Worm (Caenorhabditis elegans): ENCODE results near the gene tag-275.

Gene tag-275

DNA sequence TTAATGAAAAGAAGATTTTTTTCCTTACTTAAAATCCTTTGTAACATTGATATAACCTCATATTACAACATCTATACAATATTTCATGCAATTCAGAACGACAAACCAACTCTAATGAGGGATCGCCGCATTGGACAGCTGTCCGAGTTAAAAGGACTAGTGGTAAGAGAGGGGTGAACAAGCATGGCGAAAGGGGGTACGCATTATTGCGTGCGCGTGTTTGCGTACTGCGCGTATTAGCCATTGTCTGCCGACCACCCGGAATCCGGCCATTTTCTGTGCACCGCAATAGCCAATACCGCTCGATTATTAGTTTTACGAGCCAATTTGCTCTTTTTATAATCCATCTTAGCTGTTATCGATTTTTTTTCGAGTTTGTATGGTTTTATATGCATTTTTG lies 52.8 kb downstream of the tag-275 start, which contains the start of gene C15H9.4 (continued):
- no peak for TF ChIP-seq fkh-10 (GFP tag; optimal IDR thresholded peaks at IDR 0.05)
- TF ChIP-seq nhr-90 (tag; optimal IDR thresholded peaks at IDR 0.05; ENCODE audit: poor library complexity) = peak; percentile 30
- no peak for TF ChIP-seq mab-9 (GFP tag; IDR thresholded peaks at IDR 0.05)
- no peak for TF ChIP-seq lir-3 (tag; optimal IDR thresholded peaks at IDR 0.05; ENCODE audit: poor library complexity)
- TF ChIP-seq pqm-1 (tag; optimal IDR thresholded peaks at IDR 0.05) = no peak
- TF ChIP-seq snu-23 (GFP tag; optimal IDR thresholded peaks at IDR 0.05) = peak; percentile 67
- TF ChIP-seq tbx-2 (tag; optimal IDR thresholded peaks at IDR 0.05) = peak; percentile 54
- TF ChIP-seq mep-1 (tag; optimal IDR thresholded peaks at IDR 0.05) = peak; percentile 21
- TF ChIP-seq nhr-85 (tag) = peak; percentile 54
- peak; percentile 78 for TF ChIP-seq lin-14 (GFP tag; optimal IDR thresholded peaks at IDR 0.05)
- no peak for TF ChIP-seq elt-3 (tag; optimal IDR thresholded peaks at IDR 0.05)
- TF ChIP-seq mdl-1 (tag; optimal IDR thresholded peaks at IDR 0.05) = peak in 1 of 2 experiments; percentile 39
- peak; percentile 30 to 58 (median 51) for TF ChIP-seq ceh-82 (tag; optimal IDR thresholded peaks at IDR 0.05)
- TF ChIP-seq elt-2 (tag; optimal IDR thresholded peaks at IDR 0.05) = no peak
- TF ChIP-seq ceh-63 (GFP tag; optimal IDR thresholded peaks at IDR 0.05) = no peak
- TF ChIP-seq hlh-4 (tag; optimal IDR thresholded peaks at IDR 0.05) = no peak
- TF ChIP-seq efl-3 (GFP tag; optimal IDR thresholded peaks at IDR 0.05) = no peak
- no peak for TF ChIP-seq aha-1 (tag; optimal IDR thresholded peaks at IDR 0.05)
- no peak for TF ChIP-seq ztf-4 (tag; optimal IDR thresholded peaks at IDR 0.05)
- no peak for TF ChIP-seq C04F5.9 (tag; optimal IDR thresholded peaks at IDR 0.05)
- TF ChIP-seq pax-3 (tag; optimal IDR thresholded peaks at IDR 0.05) = no peak
- TF ChIP-seq egl-27 (tag; optimal IDR thresholded peaks at IDR 0.05) = no peak
- no peak for TF ChIP-seq ceh-90 (tag; optimal IDR thresholded peaks at IDR 0.05)
- TF ChIP-seq sptf-1 (tag; optimal IDR thresholded peaks at IDR 0.05) = no peak
- no peak for TF ChIP-seq pag-3 (tag; optimal IDR thresholded peaks at IDR 0.05; ENCODE audit: borderline replicate concordance, insufficient read depth)
- no peak for TF ChIP-seq zip-4 (GFP tag; optimal IDR thresholded peaks at IDR 0.05)
- peak; percentile 21 for TF ChIP-seq skn-1 (tag; optimal IDR thresholded peaks at IDR 0.05)
- TF ChIP-seq sup-37 (GFP tag; optimal IDR thresholded peaks at IDR 0.05) = no peak
- no peak for TF ChIP-seq alr-1 (tag; optimal IDR thresholded peaks at IDR 0.05; ENCODE audit: borderline replicate concordance)
- TF ChIP-seq ama-1 (optimal IDR thresholded peaks at IDR 0.05) = no peak
- TF ChIP-seq vab-15 (tag; optimal IDR thresholded peaks at IDR 0.05) = peak; percentile 26
- no peak for TF ChIP-seq mef-2 (tag; optimal IDR thresholded peaks at IDR 0.05)
- no peak for TF ChIP-seq ces-1 (GFP tag; optimal IDR thresholded peaks at IDR 0.05)
- TF ChIP-seq aly-2 (tag; optimal IDR thresholded peaks at IDR 0.05) = no peak
- no peak for TF ChIP-seq hlh-17 (GFP tag; optimal IDR thresholded peaks at IDR 0.05; ENCODE audit: borderline replicate concordance)
- peak; percentile 23 to 28 for TF ChIP-seq efl-1 (optimal IDR thresholded peaks at IDR 0.05)
- TF ChIP-seq efl-1 (GFP tag; optimal IDR thresholded peaks at IDR 0.05 in 1 of 2) = peak in 1 of 2 experiments; percentile 60
- no peak for TF ChIP-seq nhr-237 (tag; optimal IDR thresholded peaks at IDR 0.05)
- TF ChIP-seq egl-13 (tag; optimal IDR thresholded peaks at IDR 0.05) = peak; percentile 58
- TF ChIP-seq swsn-7 (tag; optimal IDR thresholded peaks at IDR 0.05) = peak; percentile 62
- peak; percentile 44 for TF ChIP-seq unc-130 (tag; optimal IDR thresholded peaks at IDR 0.05)
- TF ChIP-seq dsc-1 (tag; optimal IDR thresholded peaks at IDR 0.05) = peak; percentile 46
- no peak for TF ChIP-seq unc-62 (GFP tag; optimal IDR thresholded peaks at IDR 0.05)
- TF ChIP-seq ceh-88 (GFP tag; IDR thresholded peaks at IDR 0.05) = no peak

ce11 chrX:6093046-6093445 lies 57.3 kb downstream of the tag-275 start, which contains the start of gene C15H9.5:
C15H9.5 (plus strand) TSS chrX:6093300.
- TF ChIP-seq unc-30 (tag; optimal IDR thresholded peaks at IDR 0.05) (no peak), nhr-19 (GFP tag; conservative IDR thresholded peaks at IDR 0.05) (no peak), snu-23 (GFP tag; optimal IDR thresholded peaks at IDR 0.05) (no peak), pqm-1 (tag; optimal IDR thresholded peaks at IDR 0.05) (no peak), xbp-1 (tag; optimal IDR thresholded peaks at IDR 0.05) (peak; percentile 76), ceh-90 (tag; optimal IDR thresholded peaks at IDR 0.05) (no peak), C16A3.4 (tag; optimal IDR thresholded peaks at IDR 0.05) (no peak), blmp-1 (tag; optimal IDR thresholded peaks at IDR 0.05) (no peak), irx-1 (tag; optimal IDR thresholded peaks at IDR 0.05) (no peak), fkh-10 (GFP tag; optimal IDR thresholded peaks at IDR 0.05) (no peak), lin-13 (GFP tag; optimal IDR thresholded peaks at IDR 0.05) (no peak), elt-2 (tag; optimal IDR thresholded peaks at IDR 0.05) (no peak), Y116A8C.19 (tag; optimal IDR thresholded peaks at IDR 0.05; ENCODE audit: borderline replicate concordance) (no peak), nhr-237 (tag; optimal IDR thresholded peaks at IDR 0.05) (no peak), hlh-17 (GFP tag; optimal IDR thresholded peaks at IDR 0.05; ENCODE audit: borderline replicate concordance) (no peak), isw-1 (GFP tag; IDR thresholded peaks at IDR 0.05) (no peak), mep-1 (tag; optimal IDR thresholded peaks at IDR 0.05) (peak; percentile 33), nhr-84 (tag; optimal IDR thresholded peaks at IDR 0.05) (no peak), lir-3 (tag; optimal IDR thresholded peaks at IDR 0.05; ENCODE audit: poor library complexity) (no peak)
